Worm (Caenorhabditis elegans): ENCODE data around the gene F41B4.1.
A peak's percentile ranks its signal among the peaks of the same experiment; 100 is the strongest.

DNA sequence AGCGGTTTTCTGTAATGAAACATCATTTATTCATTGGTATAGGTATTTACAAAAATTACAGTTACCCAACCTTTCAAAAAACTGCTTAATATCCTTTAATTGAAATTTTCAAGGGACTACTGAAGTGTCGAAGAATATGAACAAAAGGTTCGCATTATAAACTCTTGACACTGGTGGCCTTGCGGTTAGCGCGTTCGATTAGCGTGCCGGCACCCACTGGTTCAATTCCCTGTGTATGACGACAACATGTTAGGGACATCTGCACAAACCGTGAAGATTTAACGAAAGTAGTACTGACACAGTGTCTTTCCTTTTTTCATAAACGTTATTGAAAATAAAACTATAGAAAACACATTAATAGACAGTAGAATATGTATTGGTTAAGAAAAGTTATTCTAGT, 42.0 kb upstream of the F41B4.1 start:
- no peak for TF ChIP-seq him-1 (tag; optimal IDR thresholded peaks at IDR 0.05)
- TF ChIP-seq W03F9.2 (tag; optimal IDR thresholded peaks at IDR 0.05) = peak; percentile 47
- TF ChIP-seq dao-5 (tag; optimal IDR thresholded peaks at IDR 0.05) = peak; percentile 85
